Worm (Caenorhabditis elegans) whole organism, L3 larva: ENCODE results near the gene ZK1307.4.

Source experiments
- R02D3.7 ChIP-seq: fragments of 150-350 bp; optimal IDR thresholded peaks from 2 replicates; lab custom pipeline; 2014; ENCODE audit warnings: missing biosample characterization, missing genetic modification characterization
- ZK546.5 ChIP-seq: sonication (generic microtip); optimal IDR thresholded peaks from 2 replicates; lab custom pipeline; 2017; ENCODE audit warnings: missing biosample characterization, missing genetic modification characterization
- aly-2 ChIP-seq: fragments of 150-350 bp; optimal IDR thresholded peaks from 2 replicates; lab custom pipeline; 2014; ENCODE audit warnings: missing biosample characterization, missing genetic modification characterization
- ama-1 ChIP-seq: fragments of 150-350 bp; optimal IDR thresholded peaks from 2 replicates; lab custom pipeline; 2018
- ceh-16 ChIP-seq: sonication (generic microtip); optimal IDR thresholded peaks from 2 replicates; lab custom pipeline; 2017; ENCODE audit warnings: missing biosample characterization, missing genetic modification characterization
- ceh-28 ChIP-seq: fragments of 150-350 bp; optimal IDR thresholded peaks from 2 replicates; lab custom pipeline; 2014; ENCODE audit warnings: missing biosample characterization, missing genetic modification reagents, missing genetic modification characterization
- ceh-82 ChIP-seq: fragments of 150-350 bp; optimal IDR thresholded peaks from 2 replicates; lab custom pipeline; 2014; ENCODE audit warnings: missing biosample characterization, missing genetic modification characterization
- ceh-9 ChIP-seq: sonication (generic microtip); optimal IDR thresholded peaks from 2 replicates; lab custom pipeline; 2018; ENCODE audit warnings: missing biosample characterization, missing genetic modification characterization
- daf-12 ChIP-seq: fragments of 150-350 bp; optimal IDR thresholded peaks from 2 replicates; lab custom pipeline; 2014; ENCODE audit warnings: missing biosample characterization, missing genetic modification reagents, missing genetic modification characterization
- egl-27 ChIP-seq: sonication (generic microtip); optimal IDR thresholded peaks from 4 replicates; lab custom pipeline; 2017; ENCODE audit warnings: missing biosample characterization, missing genetic modification reagents, missing genetic modification characterization
- egl-5 ChIP-seq: fragments of 150-350 bp; optimal IDR thresholded peaks from 2 replicates; lab custom pipeline; 2017; ENCODE audit warnings: missing biosample characterization, missing genetic modification reagents, missing genetic modification characterization, inconsistent platforms
- elt-1 ChIP-seq: fragments of 150-350 bp; optimal IDR thresholded peaks from 2 replicates; lab custom pipeline; 2014; ENCODE audit warnings: missing biosample characterization, missing genetic modification characterization
- elt-2 ChIP-seq: sonication (generic microtip); optimal IDR thresholded peaks from 2 replicates; lab custom pipeline; 2016; ENCODE audit warnings: missing genetic modification reagents, mild to moderate bottlenecking, missing genetic modification characterization, missing compliant biosample characterization
- elt-3 ChIP-seq, 3 experiments: fragments of 150-350 bp in 1 of 3; sonication (generic microtip) in 2 of 3; optimal IDR thresholded peaks; 2 replicates in 2 of 3; 4 replicates in 1 of 3; lab custom pipeline; 2014 to 2017; ENCODE audit warnings: missing biosample characterization in 3 of 3, missing genetic modification characterization in 3 of 3
- eor-1 ChIP-seq, 2 experiments: fragments of 150-350 bp; optimal IDR thresholded peaks; 2 replicates each; lab custom pipeline; 2014 to 2018; ENCODE audit warnings: missing biosample characterization in 2 of 2, missing genetic modification characterization in 2 of 2
- fkh-2 ChIP-seq: fragments of 150-350 bp; optimal IDR thresholded peaks from 2 replicates; lab custom pipeline; 2014; ENCODE audit warnings: missing biosample characterization, missing genetic modification reagents, missing genetic modification characterization
- fos-1 ChIP-seq: fragments of 150-350 bp; optimal IDR thresholded peaks from 2 replicates; lab custom pipeline; 2014; ENCODE audit warnings: missing biosample characterization, missing genetic modification characterization
- jun-1 ChIP-seq: fragments of 150-350 bp; optimal IDR thresholded peaks from 2 replicates; lab custom pipeline; 2014; ENCODE audit warnings: missing biosample characterization, missing genetic modification reagents, missing genetic modification characterization
- lin-15B ChIP-seq: fragments of 150-350 bp; optimal IDR thresholded peaks from 2 replicates; lab custom pipeline; 2014; ENCODE audit warnings: missing biosample characterization, missing genetic modification characterization
- lin-39 ChIP-seq: fragments of 150-350 bp; optimal IDR thresholded peaks from 2 replicates; lab custom pipeline; 2018; ENCODE audit warnings: missing biosample characterization, missing genetic modification reagents, missing genetic modification characterization
- mdl-1 ChIP-seq: fragments of 150-350 bp; optimal IDR thresholded peaks from 2 replicates; lab custom pipeline; 2014; ENCODE audit warnings: missing biosample characterization, missing genetic modification characterization
- nfya-1 ChIP-seq: sonication (generic microtip); optimal IDR thresholded peaks from 2 replicates; lab custom pipeline; 2017; ENCODE audit warnings: missing genetic modification characterization, mild to moderate bottlenecking, missing compliant biosample characterization, antibody characterized with exemption, moderate library complexity; ENCODE audit not compliant: insufficient read depth
- nhr-11 ChIP-seq: fragments of 150-350 bp; optimal IDR thresholded peaks from 2 replicates; lab custom pipeline; 2014; ENCODE audit warnings: missing biosample characterization, missing genetic modification characterization
- nhr-12 ChIP-seq: fragments of 150-350 bp; optimal IDR thresholded peaks from 2 replicates; lab custom pipeline; 2014; ENCODE audit warnings: missing biosample characterization, missing genetic modification characterization
- nhr-23 ChIP-seq: fragments of 150-350 bp; optimal IDR thresholded peaks from 2 replicates; lab custom pipeline; 2014; ENCODE audit warnings: missing biosample characterization, missing genetic modification reagents, missing genetic modification characterization
- nhr-237 ChIP-seq: fragments of 150-350 bp; optimal IDR thresholded peaks from 2 replicates; lab custom pipeline; 2014; ENCODE audit warnings: missing biosample characterization, missing genetic modification characterization
- nhr-25 ChIP-seq: sonication (generic microtip); optimal IDR thresholded peaks from 2 replicates; lab custom pipeline; 2017; ENCODE audit warnings: missing biosample characterization, missing genetic modification characterization
- nhr-28 ChIP-seq: fragments of 150-350 bp; optimal IDR thresholded peaks from 2 replicates; lab custom pipeline; 2014; ENCODE audit warnings: missing biosample characterization, missing genetic modification characterization
- nhr-43 ChIP-seq: sonication (generic microtip); optimal IDR thresholded peaks from 2 replicates; lab custom pipeline; 2016; ENCODE audit warnings: mild to moderate bottlenecking, missing genetic modification characterization, missing compliant biosample characterization; ENCODE audit not compliant: poor library complexity, severe bottlenecking
- nhr-67 ChIP-seq: fragments of 150-350 bp; optimal IDR thresholded peaks from 2 replicates; lab custom pipeline; 2014; ENCODE audit warnings: missing biosample characterization, missing genetic modification characterization
- nhr-76 ChIP-seq: fragments of 150-350 bp; sonication (generic microtip); optimal IDR thresholded peaks from 5 replicates; lab custom pipeline; 2014; ENCODE audit warnings: missing biosample characterization, missing genetic modification characterization
- pha-4 ChIP-seq: fragments of 150-350 bp; optimal IDR thresholded peaks from 2 replicates; lab custom pipeline; 2014; ENCODE audit warnings: missing biosample characterization, missing genetic modification reagents, missing genetic modification characterization
- skn-1 ChIP-seq: fragments of 150-350 bp; optimal IDR thresholded peaks from 2 replicates; lab custom pipeline; 2014; ENCODE audit warnings: missing biosample characterization, missing genetic modification characterization
- snpc-4 ChIP-seq: fragments of 150-350 bp; optimal IDR thresholded peaks from 2 replicates; lab custom pipeline; 2014; ENCODE audit warnings: missing biosample characterization, missing genetic modification characterization
- tbx-2 ChIP-seq: sonication (generic microtip); optimal IDR thresholded peaks from 2 replicates; lab custom pipeline; 2016; ENCODE audit warnings: mild to moderate bottlenecking, missing genetic modification characterization, missing compliant biosample characterization
- unc-39 ChIP-seq: sonication (generic microtip); optimal IDR thresholded peaks from 4 replicates; lab custom pipeline; 2017; ENCODE audit warnings: missing biosample characterization, missing genetic modification characterization
- unc-62 ChIP-seq: fragments of 150-350 bp; sonication (generic microtip); optimal IDR thresholded peaks from 4 replicates; lab custom pipeline; 2014; ENCODE audit warnings: missing biosample characterization, missing genetic modification reagents, missing genetic modification characterization
- zag-1 ChIP-seq: fragments of 150-350 bp; optimal IDR thresholded peaks from 2 replicates; lab custom pipeline; 2014; ENCODE audit warnings: missing biosample characterization, missing genetic modification characterization
- ztf-11 ChIP-seq: fragments of 150-350 bp; optimal IDR thresholded peaks from 2 replicates; lab custom pipeline; 2014; ENCODE audit warnings: missing biosample characterization, missing genetic modification characterization
- ztf-4 ChIP-seq: fragments of 150-350 bp; optimal IDR thresholded peaks from 2 replicates; lab custom pipeline; 2014; ENCODE audit warnings: missing biosample characterization, missing genetic modification characterization

The ZK1307.4 gene

ce11 chrII:9618759-9619158 is 32.8 kb downstream of the ZK1307.4 start:
- TF ChIP-seq nhr-67 (tag; lab: Kevin White, UChicago) (no peak), tbx-2 (tag; lab: Kevin White, UChicago) (no peak), ztf-4 (tag; lab: Kevin White, UChicago) (no peak), R02D3.7 (no peak), ama-1 (lab: Kevin White, UChicago) (peak; percentile 42), nhr-43 (tag; lab: Kevin White, UChicago) (peak; percentile 38), snpc-4 (tag; lab: Kevin White, UChicago) (no peak), elt-1 (tag; lab: Kevin White, UChicago) (no peak), nhr-23 (tag; lab: Kevin White, UChicago) (no peak), ztf-11 (tag; lab: Kevin White, UChicago) (no peak), elt-3 (tag; optimal IDR thresholded peaks at IDR 0.05; lab: Kevin White, UChicago) (no peak), elt-2 (no peak), fkh-2 (tag; lab: Kevin White, UChicago) (no peak), nhr-12 (no peak), ceh-82 (tag; lab: Kevin White, UChicago) (no peak), nhr-11 (tag; lab: Kevin White, UChicago) (no peak), daf-12 (no peak), egl-5 (tag; lab: Kevin White, UChicago) (no peak), ceh-28 (no peak), lin-39 (tag; lab: Kevin White, UChicago) (no peak), nhr-28 (tag; lab: Kevin White, UChicago) (no peak), zag-1 (tag; lab: Kevin White, UChicago) (no peak), nfya-1 (no peak), pha-4 (tag; lab: Kevin White, UChicago) (peak; percentile 52), ceh-9 (tag; lab: Kevin White, UChicago) (no peak)

ce11 chrII:9617902-9618245 is 33.7 kb downstream of the ZK1307.4 start:
- TF ChIP-seq fos-1 (tag; lab: Kevin White, UChicago) (no peak), R02D3.7 (peak; percentile 11), elt-2 (peak; percentile 10), nhr-43 (tag; lab: Kevin White, UChicago) (peak; percentile 69)

- TF ChIP-seq ceh-82 (tag; lab: Kevin White, UChicago) (no peak), aly-2 (no peak), lin-15B (tag; lab: Kevin White, UChicago) (no peak), mdl-1 (tag; lab: Kevin White, UChicago) (no peak), elt-1 (tag; lab: Kevin White, UChicago) (no peak), ceh-28 (peak; percentile 74), eor-1 (tag; optimal IDR thresholded peaks at IDR 0.05; lab: Kevin White, UChicago) (no peak), daf-12 (peak; percentile 14), jun-1 (tag; lab: Kevin White, UChicago) (peak; percentile 35), snpc-4 (tag; lab: Kevin White, UChicago) (no peak), nhr-28 (tag; lab: Kevin White, UChicago) (no peak), nhr-12 (no peak), nhr-237 (tag; lab: Kevin White, UChicago) (no peak), nhr-23 (tag; lab: Kevin White, UChicago) (no peak), nhr-43 (tag; lab: Kevin White, UChicago) (no peak), nfya-1 (peak; percentile 34), skn-1 (tag; lab: Kevin White, UChicago) (no peak), ZK546.5 (tag; lab: Kevin White, UChicago) (no peak), fos-1 (tag; lab: Kevin White, UChicago) (no peak), ztf-4 (tag; lab: Kevin White, UChicago) (no peak), unc-39 (tag; lab: Kevin White, UChicago) (no peak), nhr-11 (tag; lab: Kevin White, UChicago) (no peak), nhr-67 (tag; lab: Kevin White, UChicago) (no peak), ztf-11 (tag; lab: Kevin White, UChicago) (no peak), egl-5 (tag; lab: Kevin White, UChicago) (no peak), egl-27 (tag; lab: Kevin White, UChicago) (no peak), unc-62 (no peak), nhr-25 (tag; lab: Kevin White, UChicago) (no peak), nhr-76 (no peak), ama-1 (lab: Kevin White, UChicago) (peak; percentile 41), R02D3.7 (no peak), ceh-16 (tag; lab: Kevin White, UChicago) (no peak)
- TF ChIP-seq, all 47 proteins: peak for 5
These were observed 34.3 kb downstream of the ZK1307.4 start, which contains the start of gene hal-3 for ce11 chrII:9617039-9617901. Gene hal-3, minus strand, starts transcription at chrII:9617125.
